Fruit fly (Drosophila melanogaster): ENCODE measurements around the gene CG5895.

Gene CG5895

DNA sequence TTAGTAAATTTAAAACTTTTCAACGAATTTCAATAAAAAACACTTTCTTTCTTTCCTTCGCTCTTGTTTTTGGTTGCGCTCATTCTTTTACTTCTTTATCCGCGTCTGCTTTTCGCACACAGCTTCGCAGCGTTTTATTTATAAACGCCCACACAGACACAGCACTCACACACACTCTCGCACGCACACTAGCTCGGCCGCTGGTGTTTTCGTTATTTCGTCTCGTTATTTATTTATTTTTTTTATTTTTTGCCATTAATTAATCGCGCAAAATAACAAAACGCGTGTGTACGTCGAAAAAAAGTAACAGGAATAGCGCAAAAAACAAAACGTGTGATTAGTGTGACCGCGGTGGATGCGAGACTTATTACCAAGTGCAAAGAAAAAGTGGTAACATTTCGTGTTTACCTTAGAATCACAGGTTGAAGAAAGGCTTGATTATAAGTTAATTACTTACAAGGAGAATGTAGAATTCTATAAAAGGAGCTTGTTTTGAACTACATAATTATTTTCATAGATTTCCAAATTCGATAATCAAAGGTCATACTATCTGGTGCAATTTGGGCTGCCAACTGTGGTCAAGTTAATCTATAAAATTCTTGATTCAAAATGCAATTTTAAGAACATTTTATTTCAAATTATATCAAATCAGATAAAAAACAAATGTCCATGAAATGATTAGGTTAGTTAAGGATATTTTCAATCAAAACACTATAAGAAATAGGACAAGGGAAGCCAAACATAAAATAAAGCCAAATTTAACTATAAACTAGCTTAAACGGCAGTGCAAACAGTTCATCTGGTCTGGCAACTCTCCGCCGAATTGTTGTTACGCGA, 30.7 kb upstream of the CG5895 start, which contains the start of the genes hzg and mRpS31 (continued):
- TF ChIP-seq ind (GFP tag; optimal IDR thresholded peaks at IDR 0.05) (peak; percentile 64), Opbp (GFP tag; IDR thresholded peaks at IDR 0.05; ENCODE audit: partially characterized antibody) (no peak), chinmo (GFP tag; IDR thresholded peaks at IDR 0.05; ENCODE audit: partially characterized antibody) (no peak), bigmax (GFP tag; optimal IDR thresholded peaks at IDR 0.05) (no peak), NfI (GFP tag; optimal IDR thresholded peaks at IDR 0.05) (peak; percentile 44), E2f2 (GFP tag; IDR thresholded peaks at IDR 0.05) (no peak; the same call in 1 of the 2 replicates)

DNA sequence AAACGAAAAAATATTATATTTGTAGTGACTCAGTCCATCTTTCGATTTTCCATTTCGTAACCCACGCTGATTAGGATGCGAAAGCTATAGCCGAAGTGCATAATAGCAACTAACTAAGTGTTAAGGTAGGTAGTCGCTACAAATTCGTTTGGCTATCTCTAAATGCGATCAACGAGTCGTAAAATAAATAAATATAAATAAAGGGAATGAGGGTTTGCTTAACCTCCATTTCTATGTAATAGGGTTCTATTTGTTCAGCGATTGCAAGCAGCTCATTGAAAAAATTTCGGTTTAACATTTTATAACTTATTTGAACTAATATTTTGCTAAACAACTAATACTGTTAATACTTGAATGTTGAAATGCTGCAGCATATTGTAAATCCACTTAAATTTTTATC, 25.1 kb upstream of the CG5895 start:
- no peak for TF ChIP-seq CG14050 (GFP tag; IDR thresholded peaks at IDR 0.05)
- TF ChIP-seq CG18476 (GFP tag; optimal IDR thresholded peaks at IDR 0.05) = no peak
- no peak for TF ChIP-seq cwo (GFP tag; optimal IDR thresholded peaks at IDR 0.05)
- no peak for TF ChIP-seq ham (GFP tag; IDR thresholded peaks at IDR 0.05)
- no peak for TF ChIP-seq Dfd (GFP tag; optimal IDR thresholded peaks at IDR 0.05)
- TF ChIP-seq CG13287 (GFP tag; IDR thresholded peaks at IDR 0.05; ENCODE audit: partially characterized antibody) = no peak
- no peak for TF ChIP-seq Dp (GFP tag; optimal IDR thresholded peaks at IDR 0.05)
- peak; percentile 51 for TF ChIP-seq CG17359 (tag; optimal IDR thresholded peaks at IDR 0.05)
- no peak for TF ChIP-seq NfI (GFP tag; optimal IDR thresholded peaks at IDR 0.05)
- peak; percentile 44 for TF ChIP-seq Sox100B (GFP tag; optimal IDR thresholded peaks at IDR 0.05)
- no peak for TF ChIP-seq gt (GFP tag; IDR thresholded peaks at IDR 0.05)
- no peak for TF ChIP-seq Dbx (GFP tag; IDR thresholded peaks at IDR 0.05)
- no peak for TF ChIP-seq pita (GFP tag; optimal IDR thresholded peaks at IDR 0.05)
- no peak for TF ChIP-seq Bgb (GFP tag; IDR thresholded peaks at IDR 0.05; ENCODE audit: partially characterized antibody)
- no peak for TF ChIP-seq CG9797 (GFP tag; optimal IDR thresholded peaks at IDR 0.05)
- TF ChIP-seq odd (GFP tag; optimal IDR thresholded peaks at IDR 0.05) = no peak
- TF ChIP-seq CG7786 (GFP tag; optimal IDR thresholded peaks at IDR 0.05) = no peak
- no peak for TF ChIP-seq jigr1 (GFP tag; IDR thresholded peaks at IDR 0.05)
- no peak for TF ChIP-seq ewg (GFP tag; optimal IDR thresholded peaks at IDR 0.05)
- TF ChIP-seq CG10267 (tag; optimal IDR thresholded peaks at IDR 0.05) = no peak
- no peak for TF ChIP-seq CG34376 (GFP tag; optimal IDR thresholded peaks at IDR 0.05)
- TF ChIP-seq vvl (GFP tag; IDR thresholded peaks at IDR 0.05) = no peak; the same call in 1 of the 2 replicates
- no peak for TF ChIP-seq abd-A (tag; optimal IDR thresholded peaks at IDR 0.05)
- TF ChIP-seq YL-1 (GFP tag; optimal IDR thresholded peaks at IDR 0.05) = no peak
- no peak for TF ChIP-seq HLH4C (GFP tag; IDR thresholded peaks at IDR 0.05; ENCODE audit: partially characterized antibody)
- TF ChIP-seq CG14667 (GFP tag; IDR thresholded peaks at IDR 0.05) = no peak
- no peak for TF ChIP-seq CG12659 (GFP tag; optimal IDR thresholded peaks at IDR 0.05)
- no peak for TF ChIP-seq Hr51 (GFP tag; optimal IDR thresholded peaks at IDR 0.05)
- no peak for TF ChIP-seq dati (GFP tag; IDR thresholded peaks at IDR 0.05)
- peak; percentile 3 for TF ChIP-seq gem (tag; optimal IDR thresholded peaks at IDR 0.05)
- no peak for TF ChIP-seq ap (GFP tag; IDR thresholded peaks at IDR 0.05)
- no peak for TF ChIP-seq toy (GFP tag; IDR thresholded peaks at IDR 0.05)
- TF ChIP-seq sens (GFP tag) = peak; percentile 70
- no peak for TF ChIP-seq C15 (GFP tag; IDR thresholded peaks at IDR 0.05)
- TF ChIP-seq CG8281 (tag; optimal IDR thresholded peaks at IDR 0.05) = no peak
- peak; percentile 46 for TF ChIP-seq Asciz (GFP tag; optimal IDR thresholded peaks at IDR 0.05)
- TF ChIP-seq fd64A (GFP tag; optimal IDR thresholded peaks at IDR 0.05) = peak; percentile 24
- no peak for TF ChIP-seq zen2 (GFP tag; IDR thresholded peaks at IDR 0.05; ENCODE audit: partially characterized antibody)
- no peak for TF ChIP-seq Poxn (GFP tag; IDR thresholded peaks at IDR 0.05)
- peak; percentile 1 for TF ChIP-seq CG2678 (tag; optimal IDR thresholded peaks at IDR 0.05)
- TF ChIP-seq zfh1 (GFP tag; IDR thresholded peaks at IDR 0.05) = no peak
- no peak for TF ChIP-seq Xbp1 (GFP tag; optimal IDR thresholded peaks at IDR 0.05)
